Fruit fly (Drosophila melanogaster) whole organism, pupa: ENCODE data around the gene Drsl3.

Experiments used
- Snoo ChIP-seq: fragments of 200-800 bp; sonication (Bioruptor generic); optimal IDR thresholded peaks from 3 replicates; lab custom pipeline; 2017; ENCODE audit warnings: missing biosample characterization, mild to moderate bottlenecking, missing genetic modification characterization, inconsistent platforms
- fd96Ca ChIP-seq: fragments of 200-800 bp; sonication (Bioruptor generic); IDR thresholded peaks from 3 replicates; pipeline ENCODE4 v1.3.6; 2022; ENCODE audit warnings: missing biosample characterization, missing genetic modification characterization
- gl ChIP-seq: fragments of 200-800 bp; sonication (Bioruptor generic); optimal IDR thresholded peaks from 2 replicates; lab custom pipeline; 2018; ENCODE audit warnings: missing biosample characterization, mild to moderate bottlenecking, missing genetic modification characterization

- TF ChIP-seq Snoo (tag; lab: Kevin White, UChicago) (no peak), fd96Ca (GFP tag; lab: Robert Waterston, UW) (no peak), gl (tag; lab: Kevin White, UChicago) (no peak)
These were observed 20.9 kb downstream of the Drsl3 start, which contains the start of gene Drsl1 for dm6 chr3L:3335688-3336087.
